Worm (Caenorhabditis elegans) whole organism, L2 larva: ENCODE measurements around the gene C28C12.12.

ENCODE experiments used
- ceh-16 ChIP-seq: fragments of 150-350 bp; optimal IDR thresholded peaks from 2 replicates; lab custom pipeline; 2014; ENCODE audit warnings: missing biosample characterization, missing genetic modification characterization
- fos-1 ChIP-seq: fragments of 150-350 bp; optimal IDR thresholded peaks from 2 replicates; lab custom pipeline; 2014; ENCODE audit warnings: missing biosample characterization, missing genetic modification characterization
- nhr-10 ChIP-seq: sonication (generic microtip); optimal IDR thresholded peaks from 2 replicates; lab custom pipeline; 2017; ENCODE audit warnings: missing biosample characterization, missing genetic modification characterization
- nhr-237 ChIP-seq: fragments of 150-350 bp; optimal IDR thresholded peaks from 2 replicates; lab custom pipeline; 2014; ENCODE audit warnings: missing biosample characterization, missing genetic modification characterization
- sma-3 ChIP-seq: sonication (generic microtip); optimal IDR thresholded peaks from 2 replicates; lab custom pipeline; 2016; ENCODE audit warnings: missing genetic modification reagents, missing genetic modification characterization, missing compliant biosample characterization
- unc-39 ChIP-seq: fragments of 150-350 bp; optimal IDR thresholded peaks from 2 replicates; lab custom pipeline; 2014; ENCODE audit warnings: missing biosample characterization, missing genetic modification characterization
- ztf-11 ChIP-seq: sonication (generic microtip); optimal IDR thresholded peaks from 2 replicates; lab custom pipeline; 2017; ENCODE audit warnings: missing biosample characterization, missing genetic modification characterization

ce11 chrIV:8520594-8520993 is 24.4 kb upstream of the C28C12.12 start, which contains the start of gene pkg-2:
- TF ChIP-seq nhr-10 (tag; lab: Kevin White, UChicago), result no peak
- TF ChIP-seq fos-1 (tag; lab: Kevin White, UChicago), result no peak
- no peak for TF ChIP-seq ztf-11 (tag; lab: Kevin White, UChicago)
- TF ChIP-seq ceh-16 (tag; lab: Kevin White, UChicago), result no peak
- no peak for TF ChIP-seq nhr-237
- TF ChIP-seq unc-39 (tag; lab: Kevin White, UChicago), result no peak
- TF ChIP-seq sma-3 (GFP tag; lab: Kevin White, UChicago), result no peak
